Worm (Caenorhabditis elegans) whole organism, L1 larva: ENCODE measurements around the gene sea-2.

Experiments
- mef-2 ChIP-seq: fragments of 150-350 bp; optimal IDR thresholded peaks from 2 replicates; lab custom pipeline; 2014; ENCODE audit warnings: missing biosample characterization, missing genetic modification characterization
- pag-3 ChIP-seq: sonication (generic microtip); optimal IDR thresholded peaks from 2 replicates; lab custom pipeline; 2017; ENCODE audit warnings: missing genetic modification characterization, mild to moderate bottlenecking, missing compliant biosample characterization, antibody characterized with exemption, borderline replicate concordance; ENCODE audit not compliant: insufficient read depth
- snu-23 ChIP-seq: sonication (generic microtip); optimal IDR thresholded peaks from 2 replicates; lab custom pipeline; 2016; ENCODE audit warnings: missing genetic modification characterization, missing compliant biosample characterization

DNA sequence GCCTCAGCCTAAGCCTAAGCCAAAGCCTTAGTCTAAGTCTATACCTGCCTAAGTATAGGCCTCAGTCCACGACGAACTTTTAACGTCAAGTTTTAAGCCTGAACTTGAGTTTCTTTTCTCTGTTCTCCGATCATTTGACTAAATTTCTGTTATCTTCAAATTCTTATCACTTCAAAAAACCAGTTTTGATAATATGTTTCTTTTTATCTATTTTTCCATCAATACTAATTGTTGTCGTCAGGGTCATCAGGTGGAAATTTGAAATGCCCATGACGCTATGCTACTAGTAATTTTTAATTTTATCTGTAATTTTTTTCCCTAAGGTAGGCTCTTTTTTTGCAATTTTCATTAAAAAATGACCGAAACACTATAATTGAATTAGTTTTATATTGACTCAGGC is 61.3 kb downstream of the sea-2 start:
- TF ChIP-seq mef-2 (tag; lab: Kevin White, UChicago) = no peak
- TF ChIP-seq pag-3 = no peak
- TF ChIP-seq snu-23 (GFP tag; lab: Kevin White, UChicago) = no peak
